Comparison of ENCODE assay signal across 2 fruit fly cellular contexts in genomic region chr2L:9424193-9424592, dm6.
TF ChIP-seq lines count a peak whose summit lies in the region.

No protein-coding gene starts in this region.

- TF ChIP-seq CTCF in whole organism, embryonic (GFP tag; optimal IDR thresholded peaks at IDR 0.05; lab: Kevin White, UChicago), result no peak

TF ChIP-seq in whole organism, embryonic, 481 proteins besides CTCF, POLR2A, EP300 and RAD21:
- no peak for TF ChIP-seq HLH3B (GFP tag; IDR thresholded peaks at IDR 0.05; lab: Robert Waterston, UW)
- peak; percentile 50 for TF ChIP-seq Ets65A (GFP tag; lab: Kevin White, UChicago)

TF ChIP-seq in whole organism, prepupa, 60 proteins besides CTCF, POLR2A, EP300 and RAD21:
- TF ChIP-seq CG34406 (GFP tag; optimal IDR thresholded peaks at IDR 0.05; lab: Kevin White, UChicago) (no peak), Ets21C (GFP tag; optimal IDR thresholded peaks at IDR 0.05; lab: Kevin White, UChicago) (no peak), svp (GFP tag; lab: Kevin White, UChicago) (peak; percentile 56)
